Worm (Caenorhabditis elegans) whole organism, late embryonic: ENCODE measurements around the gene clec-198.

Experiments
- ama-1 ChIP-seq: fragments of 150-350 bp; optimal IDR thresholded peaks from 2 replicates; lab custom pipeline; 2014
- hlh-8 ChIP-seq: sonication (generic microtip); optimal IDR thresholded peaks from 2 replicates; lab custom pipeline; 2016; ENCODE audit warnings: missing genotype, missing genetic modification characterization, missing compliant biosample characterization
- nfya-1 ChIP-seq: sonication (generic microtip); optimal IDR thresholded peaks from 2 replicates; lab custom pipeline; 2017; ENCODE audit warnings: missing genetic modification characterization, mild to moderate bottlenecking, missing compliant biosample characterization, antibody characterized with exemption, moderate library complexity
- pha-2 ChIP-seq: sonication (generic microtip); optimal IDR thresholded peaks from 2 replicates; lab custom pipeline; 2017; ENCODE audit warnings: mild to moderate bottlenecking, missing genetic modification characterization, missing compliant biosample characterization
- unc-86 ChIP-seq: sonication (generic microtip); optimal IDR thresholded peaks from 2 replicates; lab custom pipeline; 2016; ENCODE audit warnings: missing genetic modification characterization, missing compliant biosample characterization

- TF ChIP-seq nfya-1 (tag; lab: Kevin White, UChicago): no peak
- no peak for TF ChIP-seq ama-1
- TF ChIP-seq unc-86 (tag; lab: Kevin White, UChicago): no peak
- TF ChIP-seq pha-2 (tag; lab: Kevin White, UChicago): no peak
- TF ChIP-seq hlh-8: no peak
These were observed 8.0 kb upstream of the clec-198 start, which contains the start of gene C49C3.10 for ce11 chrIV:17338920-17339510.
